Worm (Caenorhabditis elegans): ENCODE measurements around the gene F07A11.1.

Gene F07A11.1

ce11 chrII:11636617-11637016 lies 44.7 kb upstream of the F07A11.1 start:
- TF ChIP-seq fkh-8 (tag; optimal IDR thresholded peaks at IDR 0.05) (peak; percentile 0), ceh-88 (GFP tag; IDR thresholded peaks at IDR 0.05) (peak; percentile 29; the same call in 1 of the 2 replicates), tlp-1 (tag; optimal IDR thresholded peaks at IDR 0.05) (no peak), ceh-82 (tag; optimal IDR thresholded peaks at IDR 0.05) (no peak), nhr-71 (tag; optimal IDR thresholded peaks at IDR 0.05) (no peak), nhr-85 (tag) (peak; percentile 67), jun-1 (tag; optimal IDR thresholded peaks at IDR 0.05) (no peak), ztf-4 (tag; optimal IDR thresholded peaks at IDR 0.05) (peak; percentile 30)

- TF ChIP-seq ceh-8 (GFP tag; optimal IDR thresholded peaks at IDR 0.05): peak; percentile 31
- no peak for TF ChIP-seq hpl-2 (GFP tag; optimal IDR thresholded peaks at IDR 0.05)
- no peak for TF ChIP-seq F16B12.6 (tag; optimal IDR thresholded peaks at IDR 0.05)
- no peak for TF ChIP-seq egl-13 (tag; optimal IDR thresholded peaks at IDR 0.05)
- TF ChIP-seq nhr-85 (tag): peak; percentile 100
- TF ChIP-seq nhr-19 (GFP tag; conservative IDR thresholded peaks at IDR 0.05): peak; percentile 88
- no peak for TF ChIP-seq alr-1 (tag; optimal IDR thresholded peaks at IDR 0.05; ENCODE audit: borderline replicate concordance)
- peak; percentile 65 for TF ChIP-seq lin-39 (tag; optimal IDR thresholded peaks at IDR 0.05)
- no peak for TF ChIP-seq unc-30 (tag; optimal IDR thresholded peaks at IDR 0.05)
- peak; percentile 66 to 78 (median 78) for TF ChIP-seq ceh-82 (tag; optimal IDR thresholded peaks at IDR 0.05)
- peak; percentile 73 to 80 for TF ChIP-seq efl-1 (optimal IDR thresholded peaks at IDR 0.05)
- peak; percentile 30 to 96 for TF ChIP-seq efl-1 (GFP tag; optimal IDR thresholded peaks at IDR 0.05 in 1 of 2)
- TF ChIP-seq nhr-237 (tag; optimal IDR thresholded peaks at IDR 0.05): peak; percentile 79
- TF ChIP-seq fkh-4 (tag; optimal IDR thresholded peaks at IDR 0.05; ENCODE audit: borderline replicate concordance): peak; percentile 9
- TF ChIP-seq pag-3 (tag; optimal IDR thresholded peaks at IDR 0.05; ENCODE audit: borderline replicate concordance, insufficient read depth): no peak
- peak; percentile 52 for TF ChIP-seq pax-3 (tag; optimal IDR thresholded peaks at IDR 0.05)
- TF ChIP-seq mef-2 (tag; optimal IDR thresholded peaks at IDR 0.05): no peak
- TF ChIP-seq nhr-28 (tag; optimal IDR thresholded peaks at IDR 0.05): no peak
- no peak for TF ChIP-seq efl-3 (GFP tag; optimal IDR thresholded peaks at IDR 0.05)
- no peak for TF ChIP-seq aha-1 (tag; optimal IDR thresholded peaks at IDR 0.05)
- TF ChIP-seq C16A3.4 (tag; optimal IDR thresholded peaks at IDR 0.05): peak; percentile 80
- TF ChIP-seq lin-14 (GFP tag; optimal IDR thresholded peaks at IDR 0.05): peak; percentile 97
- TF ChIP-seq vab-15 (tag; optimal IDR thresholded peaks at IDR 0.05): peak; percentile 1
- TF ChIP-seq lir-3 (tag; optimal IDR thresholded peaks at IDR 0.05; ENCODE audit: poor library complexity): peak; percentile 67
- no peak for TF ChIP-seq snpc-4 (tag; optimal IDR thresholded peaks at IDR 0.05)
- TF ChIP-seq hlh-4 (tag; optimal IDR thresholded peaks at IDR 0.05): no peak
- TF ChIP-seq C34B4.2 (tag; optimal IDR thresholded peaks at IDR 0.05): no peak
- peak; percentile 89 for TF ChIP-seq ama-1 (optimal IDR thresholded peaks at IDR 0.05)
- TF ChIP-seq xbp-1 (tag; optimal IDR thresholded peaks at IDR 0.05): peak; percentile 88
- no peak for TF ChIP-seq elt-2 (tag; optimal IDR thresholded peaks at IDR 0.05)
- TF ChIP-seq unc-98 (GFP tag; IDR thresholded peaks at IDR 0.05): no peak
- peak; percentile 11 for TF ChIP-seq unc-86 (tag; optimal IDR thresholded peaks at IDR 0.05)
- peak; percentile 68 for TF ChIP-seq sup-37 (GFP tag; optimal IDR thresholded peaks at IDR 0.05)
- TF ChIP-seq mab-9 (GFP tag; IDR thresholded peaks at IDR 0.05): no peak
- peak; percentile 91 for TF ChIP-seq ztf-4 (tag; optimal IDR thresholded peaks at IDR 0.05)
- no peak for TF ChIP-seq sox-4 (tag; optimal IDR thresholded peaks at IDR 0.05)
- TF ChIP-seq mdl-1 (tag; optimal IDR thresholded peaks at IDR 0.05): peak in 1 of 2 experiments; percentile 89
- peak; percentile 86 for TF ChIP-seq mep-1 (tag; optimal IDR thresholded peaks at IDR 0.05)
- peak; percentile 89 for TF ChIP-seq tbx-2 (tag; optimal IDR thresholded peaks at IDR 0.05)
- peak; percentile 92 for TF ChIP-seq nhr-11 (tag; optimal IDR thresholded peaks at IDR 0.05)
- TF ChIP-seq nhr-47 (tag; optimal IDR thresholded peaks at IDR 0.05): peak; percentile 86
- peak; percentile 87 for TF ChIP-seq swsn-7 (tag; optimal IDR thresholded peaks at IDR 0.05)
- peak; percentile 25 for TF ChIP-seq fkh-10 (GFP tag; optimal IDR thresholded peaks at IDR 0.05)
- TF ChIP-seq lin-35 (GFP tag; optimal IDR thresholded peaks at IDR 0.05): peak; percentile 65 to 71
- no peak for TF ChIP-seq zag-1 (tag; optimal IDR thresholded peaks at IDR 0.05)
- TF ChIP-seq dpl-1 (GFP tag; optimal IDR thresholded peaks at IDR 0.05): peak; percentile 46 to 64 (median 49)
- TF ChIP-seq aly-2 (tag; optimal IDR thresholded peaks at IDR 0.05): peak; percentile 91
Observed at ce11 chrII:11635745-11636161, 43.8 kb upstream of the F07A11.1 start.

Data from whole organism, L1 larva.